Worm (Caenorhabditis elegans) whole organism, L2 larva: ENCODE data around the gene sel-12.

ENCODE experiments used
- ZK546.5 ChIP-seq: sonication (generic microtip); optimal IDR thresholded peaks from 2 replicates; lab custom pipeline; 2017; ENCODE audit warnings: missing biosample characterization, missing genetic modification characterization
- alr-1 ChIP-seq: fragments of 150-350 bp; optimal IDR thresholded peaks from 2 replicates; lab custom pipeline; 2014; ENCODE audit warnings: missing biosample characterization, missing genetic modification characterization
- ama-1 ChIP-seq: fragments of 150-350 bp; optimal IDR thresholded peaks from 2 replicates; lab custom pipeline; 2018; ENCODE audit warnings: inconsistent platforms
- ceh-16 ChIP-seq: fragments of 150-350 bp; optimal IDR thresholded peaks from 2 replicates; lab custom pipeline; 2014; ENCODE audit warnings: missing biosample characterization, missing genetic modification characterization
- elt-1 ChIP-seq: fragments of 150-350 bp; optimal IDR thresholded peaks from 2 replicates; lab custom pipeline; 2014; ENCODE audit warnings: missing biosample characterization, missing genetic modification characterization
- elt-3 ChIP-seq: sonication (generic microtip); optimal IDR thresholded peaks from 2 replicates; lab custom pipeline; 2017; ENCODE audit warnings: missing biosample characterization, missing genetic modification characterization
- mdl-1 ChIP-seq, 2 experiments: fragments of 150-350 bp in 1 of 2; sonication (generic microtip) in 1 of 2; optimal IDR thresholded peaks; 2 replicates each; lab custom pipeline; 2017; ENCODE audit warnings: missing biosample characterization in 2 of 2, missing genetic modification characterization in 2 of 2
- nhr-11 ChIP-seq: fragments of 150-350 bp; optimal IDR thresholded peaks from 2 replicates; lab custom pipeline; 2014; ENCODE audit warnings: missing biosample characterization, missing genetic modification characterization
- nhr-23 ChIP-seq: fragments of 150-350 bp; optimal IDR thresholded peaks from 2 replicates; lab custom pipeline; 2014; ENCODE audit warnings: missing biosample characterization, missing genetic modification reagents, missing genetic modification characterization
- nhr-6 ChIP-seq: fragments of 150-350 bp; optimal IDR thresholded peaks from 2 replicates; lab custom pipeline; 2014; ENCODE audit warnings: missing biosample characterization, missing genetic modification characterization
- nhr-77 ChIP-seq: fragments of 150-350 bp; optimal IDR thresholded peaks from 2 replicates; lab custom pipeline; 2014; ENCODE audit warnings: missing biosample characterization, missing genetic modification characterization
- unc-55 ChIP-seq: fragments of 150-350 bp; sonication (generic microtip); optimal IDR thresholded peaks from 3 replicates; lab custom pipeline; 2014; ENCODE audit warnings: missing biosample characterization, missing genetic modification reagents, missing genetic modification characterization
- unc-62 ChIP-seq: fragments of 150-350 bp; optimal IDR thresholded peaks from 2 replicates; lab custom pipeline; 2014; ENCODE audit warnings: missing biosample characterization, missing genetic modification reagents, missing genetic modification characterization
- ztf-4 ChIP-seq: fragments of 150-350 bp; optimal IDR thresholded peaks from 2 replicates; lab custom pipeline; 2014; ENCODE audit warnings: missing biosample characterization, missing genetic modification characterization

- no peak for TF ChIP-seq elt-3 (tag; lab: Kevin White, UChicago)
- TF ChIP-seq ceh-16 (tag; lab: Kevin White, UChicago) = no peak
- no peak for TF ChIP-seq ZK546.5
- no peak for TF ChIP-seq mdl-1 (tag; optimal IDR thresholded peaks at IDR 0.05; lab: Kevin White, UChicago)
- no peak for TF ChIP-seq ztf-4 (tag; lab: Kevin White, UChicago)
- no peak for TF ChIP-seq nhr-77 (tag; lab: Kevin White, UChicago)
- no peak for TF ChIP-seq nhr-23 (tag; lab: Kevin White, UChicago)
- no peak for TF ChIP-seq elt-1 (tag; lab: Kevin White, UChicago)
- TF ChIP-seq alr-1 (tag; lab: Kevin White, UChicago) = no peak
- TF ChIP-seq nhr-11 = no peak
- no peak for TF ChIP-seq ama-1 (lab: Kevin White, UChicago)
- TF ChIP-seq nhr-6 (tag; lab: Kevin White, UChicago) = no peak
- no peak for TF ChIP-seq unc-55 (GFP tag; lab: Kevin White, UChicago)
- no peak for TF ChIP-seq unc-62 (GFP tag; lab: Kevin White, UChicago)
These were observed 20.3 kb downstream of the sel-12 start for ce11 chrX:936013-936412.
